Worm (Caenorhabditis elegans) whole organism, L1 larva: Measurements from ENCODE around the gene T16G1.2.

Experiments
- C04F5.9 ChIP-seq: sonication (generic microtip); optimal IDR thresholded peaks from 2 replicates; lab custom pipeline; 2016; ENCODE audit warnings: missing genetic modification characterization, missing compliant biosample characterization
- C16A3.4 ChIP-seq: fragments of 150-350 bp; optimal IDR thresholded peaks from 2 replicates; lab custom pipeline; 2014; ENCODE audit warnings: missing biosample characterization, missing genetic modification characterization
- F16B12.6 ChIP-seq: fragments of 150-350 bp; optimal IDR thresholded peaks from 2 replicates; lab custom pipeline; 2014; ENCODE audit warnings: missing biosample characterization, missing genetic modification characterization
- Y116A8C.19 ChIP-seq: sonication (generic microtip); optimal IDR thresholded peaks from 2 replicates; lab custom pipeline; 2016; ENCODE audit warnings: missing compliant biosample characterization, missing genetic modification characterization, borderline replicate concordance
- aha-1 ChIP-seq: fragments of 150-350 bp; optimal IDR thresholded peaks from 2 replicates; lab custom pipeline; 2014; ENCODE audit warnings: missing biosample characterization, missing genetic modification characterization
- alr-1 ChIP-seq: fragments of 200-800 bp; sonication (Bioruptor generic); optimal IDR thresholded peaks from 2 replicates; lab custom pipeline; 2018; ENCODE audit warnings: borderline replicate concordance, mild to moderate bottlenecking, missing genetic modification characterization, missing compliant biosample characterization
- blmp-1 ChIP-seq: fragments of 150-350 bp; optimal IDR thresholded peaks from 2 replicates; lab custom pipeline; 2014; ENCODE audit warnings: missing biosample characterization, missing genetic modification characterization
- ceh-8 ChIP-seq: fragments of 200-800 bp; sonication (Bioruptor generic); optimal IDR thresholded peaks from 2 replicates; lab custom pipeline; 2018; ENCODE audit warnings: mild to moderate bottlenecking, missing genetic modification characterization, moderate library complexity, missing compliant biosample characterization
- ceh-82 ChIP-seq, 3 experiments: fragments of 150-350 bp in 1 of 3; sonication (generic microtip) in 2 of 3; optimal IDR thresholded peaks; 2 replicates each; lab custom pipeline; 2014 to 2017; ENCODE audit warnings: missing biosample characterization in 3 of 3, missing genetic modification characterization in 3 of 3
- dsc-1 ChIP-seq: sonication (generic microtip); optimal IDR thresholded peaks from 2 replicates; lab custom pipeline; 2016; ENCODE audit warnings: mild to moderate bottlenecking, missing genetic modification characterization, missing compliant biosample characterization
- efl-1 ChIP-seq, 4 experiments: fragments of 150-350 bp; optimal IDR thresholded peaks in 3 of 4; peaks in 1 of 4; 1 replicate in 1 of 4; 2 replicates in 3 of 4; lab custom pipeline; 2014; ENCODE audit warnings: missing biosample characterization in 2 of 4, missing genetic modification characterization in 2 of 4, missing genetic modification reagents in 2 of 4
- efl-3 ChIP-seq: fragments of 200-800 bp; sonication (Bioruptor generic); optimal IDR thresholded peaks from 2 replicates; lab custom pipeline; 2018; ENCODE audit warnings: mild to moderate bottlenecking, missing genetic modification characterization, missing compliant biosample characterization
- egl-13 ChIP-seq: sonication (generic microtip); optimal IDR thresholded peaks from 2 replicates; lab custom pipeline; 2016; ENCODE audit warnings: missing genotype, missing genetic modification reagents, missing genetic modification characterization, missing compliant biosample characterization
- elt-2 ChIP-seq: sonication (generic microtip); optimal IDR thresholded peaks from 2 replicates; lab custom pipeline; 2016; ENCODE audit warnings: missing genetic modification characterization, mild to moderate bottlenecking, inconsistent platforms, missing compliant biosample characterization, missing genetic modification reagents
- ets-5 ChIP-seq: fragments of 200-800 bp; sonication (Bioruptor generic); IDR thresholded peaks from 2 replicates; pipeline ENCODE4 v1.3.6; 2022; ENCODE audit warnings: missing genetic modification characterization, missing compliant biosample characterization
- fos-1 ChIP-seq: fragments of 150-350 bp; optimal IDR thresholded peaks from 2 replicates; lab custom pipeline; 2014; ENCODE audit warnings: missing biosample characterization, missing genetic modification characterization
- hlh-4 ChIP-seq: sonication (generic microtip); optimal IDR thresholded peaks from 2 replicates; lab custom pipeline; 2016; ENCODE audit warnings: mild to moderate bottlenecking, missing genetic modification characterization, missing compliant biosample characterization
- isw-1 ChIP-seq: fragments of 200-800 bp; sonication (Bioruptor generic); IDR thresholded peaks from 2 replicates; pipeline ENCODE4 v1.3.6; 2022; ENCODE audit warnings: missing genetic modification characterization, missing compliant biosample characterization
- jun-1 ChIP-seq: fragments of 150-350 bp; optimal IDR thresholded peaks from 2 replicates; lab custom pipeline; 2014; ENCODE audit warnings: missing biosample characterization, missing genetic modification reagents, missing genetic modification characterization
- lin-14 ChIP-seq: fragments of 200-800 bp; sonication (Bioruptor generic); optimal IDR thresholded peaks from 2 replicates; lab custom pipeline; 2018; ENCODE audit warnings: mild to moderate bottlenecking, missing genetic modification characterization, moderate library complexity, missing compliant biosample characterization
- lin-15B ChIP-seq: fragments of 150-350 bp; sonication (generic microtip); optimal IDR thresholded peaks from 3 replicates; lab custom pipeline; 2014; ENCODE audit warnings: missing biosample characterization, missing genetic modification characterization
- lin-35 ChIP-seq, 2 experiments: fragments of 150-350 bp; optimal IDR thresholded peaks; 2 replicates each; lab custom pipeline; 2014; ENCODE audit warnings: missing biosample characterization in 2 of 2, missing genetic modification characterization in 2 of 2, missing genetic modification reagents in 2 of 2
- lin-39 ChIP-seq: fragments of 150-350 bp; optimal IDR thresholded peaks from 2 replicates; lab custom pipeline; 2014; ENCODE audit warnings: missing biosample characterization, missing genetic modification reagents, missing genetic modification characterization
- lir-3 ChIP-seq: sonication (generic microtip); optimal IDR thresholded peaks from 2 replicates; lab custom pipeline; 2016; ENCODE audit warnings: mild to moderate bottlenecking, missing genetic modification characterization, moderate library complexity, missing compliant biosample characterization; ENCODE audit not compliant: poor library complexity
- mdl-1 ChIP-seq, 2 experiments: fragments of 150-350 bp; optimal IDR thresholded peaks; 2 replicates each; lab custom pipeline; 2014 to 2017; ENCODE audit warnings: missing biosample characterization in 2 of 2, missing genetic modification characterization in 2 of 2, inconsistent platforms in 1 of 2
- nhr-12 ChIP-seq: sonication (generic microtip); optimal IDR thresholded peaks from 2 replicates; lab custom pipeline; 2017; ENCODE audit warnings: missing biosample characterization, missing genetic modification characterization
- nhr-19 ChIP-seq: fragments of 200-800 bp; sonication (Bioruptor generic); conservative IDR thresholded peaks from 2 replicates; pipeline ENCODE4 v1.3.6; 2022; ENCODE audit warnings: missing genetic modification characterization, missing compliant biosample characterization
- nhr-20 ChIP-seq: sonication (generic microtip); optimal IDR thresholded peaks from 2 replicates; lab custom pipeline; 2016; ENCODE audit warnings: mild to moderate bottlenecking, missing genetic modification characterization, missing compliant biosample characterization
- nhr-237 ChIP-seq: fragments of 150-350 bp; optimal IDR thresholded peaks from 2 replicates; lab custom pipeline; 2014; ENCODE audit warnings: missing biosample characterization, missing genetic modification characterization
- nhr-47 ChIP-seq: sonication (generic microtip); optimal IDR thresholded peaks from 2 replicates; lab custom pipeline; 2016; ENCODE audit warnings: mild to moderate bottlenecking, missing genetic modification characterization, moderate library complexity, missing compliant biosample characterization
- nhr-84 ChIP-seq: sonication (generic microtip); optimal IDR thresholded peaks from 2 replicates; lab custom pipeline; 2017; ENCODE audit warnings: missing biosample characterization, missing genetic modification characterization
- nhr-90 ChIP-seq: sonication (generic microtip); optimal IDR thresholded peaks from 2 replicates; lab custom pipeline; 2016; ENCODE audit warnings: mild to moderate bottlenecking, missing genetic modification characterization, missing compliant biosample characterization; ENCODE audit not compliant: poor library complexity
- pag-3 ChIP-seq: sonication (generic microtip); optimal IDR thresholded peaks from 2 replicates; lab custom pipeline; 2017; ENCODE audit warnings: missing genetic modification characterization, mild to moderate bottlenecking, missing compliant biosample characterization, antibody characterized with exemption, borderline replicate concordance; ENCODE audit not compliant: insufficient read depth
- rnt-1 ChIP-seq: sonication (generic microtip); optimal IDR thresholded peaks from 2 replicates; lab custom pipeline; 2016; ENCODE audit warnings: mild to moderate bottlenecking, missing genetic modification characterization, moderate library complexity, missing compliant biosample characterization
- skn-1 ChIP-seq: fragments of 150-350 bp; optimal IDR thresholded peaks from 2 replicates; lab custom pipeline; 2014; ENCODE audit warnings: missing biosample characterization, missing genetic modification characterization
- sup-37 ChIP-seq: fragments of 200-800 bp; sonication (Bioruptor generic); optimal IDR thresholded peaks from 2 replicates; lab custom pipeline; 2018; ENCODE audit warnings: mild to moderate bottlenecking, missing genetic modification characterization, missing compliant biosample characterization
- tbx-2 ChIP-seq: sonication (generic microtip); optimal IDR thresholded peaks from 2 replicates; lab custom pipeline; 2016; ENCODE audit warnings: missing genetic modification characterization, missing compliant biosample characterization
- tlp-1 ChIP-seq: fragments of 150-350 bp; optimal IDR thresholded peaks from 2 replicates; lab custom pipeline; 2014; ENCODE audit warnings: missing biosample characterization, missing genetic modification characterization
- unc-30 ChIP-seq: sonication (generic microtip); optimal IDR thresholded peaks from 2 replicates; lab custom pipeline; 2017; ENCODE audit warnings: missing biosample characterization, missing genetic modification characterization
- unc-86 ChIP-seq: sonication (generic microtip); optimal IDR thresholded peaks from 2 replicates; lab custom pipeline; 2016; ENCODE audit warnings: missing genetic modification characterization, missing compliant biosample characterization
- ztf-11 ChIP-seq, 2 experiments: sonication (generic microtip); optimal IDR thresholded peaks; 2 replicates each; lab custom pipeline; 2016 to 2017; ENCODE audit warnings: missing genetic modification characterization in 2 of 2, missing biosample characterization in 1 of 2, missing compliant biosample characterization in 1 of 2
- ztf-4 ChIP-seq: fragments of 150-350 bp; optimal IDR thresholded peaks from 2 replicates; lab custom pipeline; 2014; ENCODE audit warnings: missing biosample characterization, missing genetic modification characterization

Gene T16G1.2

ce11 chrV:12933654-12934053, 4.4 kb downstream of the T16G1.2 start (continued):
- no peak for TF ChIP-seq lin-14 (GFP tag; lab: Kevin White, UChicago)
- TF ChIP-seq F16B12.6 (tag; lab: Kevin White, UChicago): no peak
- TF ChIP-seq ceh-82 (tag; optimal IDR thresholded peaks at IDR 0.05; lab: Kevin White, UChicago): no peak
- no peak for TF ChIP-seq nhr-47 (tag; lab: Kevin White, UChicago)
- TF ChIP-seq tlp-1 (tag; lab: Kevin White, UChicago): no peak
- TF ChIP-seq aha-1: no peak
- no peak for TF ChIP-seq lin-15B
- TF ChIP-seq unc-86 (tag; lab: Kevin White, UChicago): no peak

ce11 chrV:12934976-12935375, 5.7 kb downstream of the T16G1.2 start, which contains the start of gene T16G1.7:
Gene T16G1.7 (minus strand): TSS chrV:12935112.
- TF ChIP-seq unc-30 (tag; lab: Kevin White, UChicago) (no peak), isw-1 (GFP tag; lab: Robert Waterston, UW) (no peak), jun-1 (tag; lab: Kevin White, UChicago) (no peak), mdl-1 (tag; optimal IDR thresholded peaks at IDR 0.05; lab: Kevin White, UChicago) (no peak), efl-1 (optimal IDR thresholded peaks at IDR 0.05; lab: Kevin White, UChicago) (no peak), efl-1 (GFP tag; optimal IDR thresholded peaks at IDR 0.05 in 1 of 2; lab: Kevin White, UChicago) (peak in 1 of 2 experiments; percentile 59), skn-1 (tag; lab: Kevin White, UChicago) (no peak), alr-1 (no peak), tbx-2 (tag; lab: Kevin White, UChicago) (no peak), lin-14 (GFP tag; lab: Kevin White, UChicago) (peak; percentile 30), hlh-4 (tag; lab: Kevin White, UChicago) (no peak), blmp-1 (tag; lab: Kevin White, UChicago) (no peak), Y116A8C.19 (tag; lab: Kevin White, UChicago) (no peak), lin-39 (tag; lab: Kevin White, UChicago) (no peak), nhr-19 (GFP tag; lab: Robert Waterston, UW) (no peak), efl-3 (no peak), nhr-12 (no peak), elt-2 (tag; lab: Kevin White, UChicago) (peak; percentile 87), egl-13 (tag; lab: Kevin White, UChicago) (no peak), F16B12.6 (tag; lab: Kevin White, UChicago) (no peak), ceh-8 (GFP tag; lab: Kevin White, UChicago) (no peak), nhr-237 (tag; lab: Kevin White, UChicago) (no peak), ztf-4 (tag; lab: Kevin White, UChicago) (no peak), C16A3.4 (tag; lab: Kevin White, UChicago) (no peak), sup-37 (GFP tag; lab: Kevin White, UChicago) (no peak), ceh-82 (tag; optimal IDR thresholded peaks at IDR 0.05; lab: Kevin White, UChicago) (no peak), fos-1 (no peak), ztf-11 (tag; optimal IDR thresholded peaks at IDR 0.05; lab: Kevin White, UChicago) (no peak), lir-3 (tag; lab: Kevin White, UChicago) (no peak), lin-35 (GFP tag; optimal IDR thresholded peaks at IDR 0.05; lab: Kevin White, UChicago) (peak in 1 of 2 experiments; percentile 42), rnt-1 (tag; lab: Kevin White, UChicago) (no peak), nhr-90 (no peak), dsc-1 (tag; lab: Kevin White, UChicago) (no peak), nhr-84 (tag; lab: Kevin White, UChicago) (no peak), pag-3 (tag; lab: Kevin White, UChicago) (no peak), ets-5 (GFP tag; lab: Robert Waterston, UW) (no peak), nhr-20 (tag; lab: Kevin White, UChicago) (peak; percentile 85), C04F5.9 (tag; lab: Kevin White, UChicago) (no peak)
